Worm (Caenorhabditis elegans): Measurements from ENCODE around the gene Y38H6C.8.

DNA sequence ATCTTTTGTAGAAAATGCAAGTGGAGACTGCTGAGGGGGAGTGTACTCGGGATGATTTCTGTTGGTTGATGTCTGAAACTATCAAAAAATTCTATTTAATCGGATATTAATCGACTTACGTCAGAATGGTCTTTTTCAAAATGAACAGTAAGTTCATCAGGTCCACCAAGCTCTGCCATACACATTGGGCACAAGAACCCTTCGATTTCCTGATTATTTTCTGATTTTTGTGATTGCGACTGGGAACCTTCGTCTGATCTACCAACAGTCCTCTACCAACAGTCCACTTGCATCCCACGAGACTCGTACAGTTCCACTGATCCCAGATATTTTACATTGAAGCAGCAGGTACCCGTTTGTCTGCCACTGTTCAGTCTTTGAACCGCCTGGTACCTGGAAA lies 38.7 kb upstream of the Y38H6C.8 start:
- TF ChIP-seq ama-1 (optimal IDR thresholded peaks at IDR 0.05) (no peak), hmbx-1 (tag; optimal IDR thresholded peaks at IDR 0.05) (no peak), hmg-4 (GFP tag; optimal IDR thresholded peaks at IDR 0.05) (no peak)

Measured in whole organism, early embryonic.